Fruit fly (Drosophila melanogaster): ENCODE results near the gene CG17129.

CG17129 gene

dm6 chr3L:700160-700917, 20.2 kb upstream of the CG17129 start (continued):
- TF ChIP-seq caup (GFP tag; optimal IDR thresholded peaks at IDR 0.05; ENCODE audit: severe bottlenecking) (peak; percentile 61), sug (tag; optimal IDR thresholded peaks at IDR 0.05) (peak; percentile 27), Dek (tag; optimal IDR thresholded peaks at IDR 0.05) (peak; percentile 21), Med (GFP tag) (peak; percentile 72), CG16863 (GFP tag; optimal IDR thresholded peaks at IDR 0.05) (no peak), CG8089 (GFP tag; optimal IDR thresholded peaks at IDR 0.05) (no peak), Neu2 (GFP tag; optimal IDR thresholded peaks at IDR 0.05; ENCODE audit: borderline replicate concordance) (no peak), CG9727 (GFP tag; optimal IDR thresholded peaks at IDR 0.05) (no peak), CG4404 (GFP tag; IDR thresholded peaks at IDR 0.05) (no peak), vvl (GFP tag; IDR thresholded peaks at IDR 0.05) (peak; percentile 77), Deaf1 (tag; optimal IDR thresholded peaks at IDR 0.05) (no peak), CG9437 (GFP tag; optimal IDR thresholded peaks at IDR 0.05) (peak; percentile 59), en (GFP tag; optimal IDR thresholded peaks at IDR 0.05) (peak; percentile 49), MESR4 (GFP tag; optimal IDR thresholded peaks at IDR 0.05) (no peak), CG2202 (tag; optimal IDR thresholded peaks at IDR 0.05) (peak; percentile 35), CG10267 (tag; optimal IDR thresholded peaks at IDR 0.05) (peak; percentile 44), CG10959 (GFP tag; IDR thresholded peaks at IDR 0.05) (no peak), CG18764 (GFP tag; optimal IDR thresholded peaks at IDR 0.05) (peak; percentile 52), lilli (GFP tag; optimal IDR thresholded peaks at IDR 0.05) (peak; percentile 66), CG6854 (GFP tag; optimal IDR thresholded peaks at IDR 0.05) (peak; percentile 71), zf30C (GFP tag; optimal IDR thresholded peaks at IDR 0.05) (no peak), CG12769 (tag; optimal IDR thresholded peaks at IDR 0.05) (peak; percentile 66), mirr (GFP tag; optimal IDR thresholded peaks at IDR 0.05) (no peak), CG6813 (GFP tag; optimal IDR thresholded peaks at IDR 0.05) (peak; percentile 21), stwl (tag; optimal IDR thresholded peaks at IDR 0.05) (no peak), CoRest (tag; optimal IDR thresholded peaks at IDR 0.05) (peak; percentile 58), HmgD (GFP tag; optimal IDR thresholded peaks at IDR 0.05) (no peak), fd102C (GFP tag; optimal IDR thresholded peaks at IDR 0.05) (no peak), nmo (GFP tag; optimal IDR thresholded peaks at IDR 0.05) (peak; percentile 49), CG16813 (GFP tag; IDR thresholded peaks at IDR 0.05; ENCODE audit: partially characterized antibody) (no peak), CG11696 (GFP tag; IDR thresholded peaks at IDR 0.05) (no peak), ci (GFP tag; IDR thresholded peaks at IDR 0.05) (peak; percentile 60; the same call in 2 of the 3 replicates), CG3407 (GFP tag; optimal IDR thresholded peaks at IDR 0.05) (no peak), ara (GFP tag; IDR thresholded peaks at IDR 0.05) (peak; percentile 50; the same call in 1 of the 2 replicates), CHES-1-like (GFP tag; optimal IDR thresholded peaks at IDR 0.05) (peak; percentile 42), fru (optimal IDR thresholded peaks at IDR 0.05) (no peak), CG1529 (GFP tag; optimal IDR thresholded peaks at IDR 0.05) (peak; percentile 8), CG2120 (GFP tag; optimal IDR thresholded peaks at IDR 0.05) (peak; percentile 69), CG10209 (GFP tag; optimal IDR thresholded peaks at IDR 0.05) (no peak), yki (optimal IDR thresholded peaks at IDR 0.05) (no peak), CG7271 (tag; optimal IDR thresholded peaks at IDR 0.05) (no peak), CG16779 (GFP tag; IDR thresholded peaks at IDR 0.05) (no peak), Drgx (GFP tag; IDR thresholded peaks at IDR 0.05) (peak; percentile 51), CG8388 (GFP tag; optimal IDR thresholded peaks at IDR 0.05) (peak; percentile 50), dimm (GFP tag; IDR thresholded peaks at IDR 0.05) (no peak), NC2α (GFP tag; optimal IDR thresholded peaks at IDR 0.05) (no peak), Hr78 (GFP tag; optimal IDR thresholded peaks at IDR 0.05) (peak in 1 of 2 experiments; percentile 79), Lpt (GFP tag; optimal IDR thresholded peaks at IDR 0.05) (no peak), CG11695 (GFP tag; IDR thresholded peaks at IDR 0.05) (peak; percentile 79), CG10321 (GFP tag; IDR thresholded peaks at IDR 0.05) (no peak)
